Worm (Caenorhabditis elegans) whole organism, early embryonic: ENCODE measurements around the gene unk-1.

Experiments
- pes-1 ChIP-seq: fragments of 200-800 bp; sonication (Bioruptor generic); IDR thresholded peaks from 2 replicates; pipeline ENCODE4 v1.3.6; 2022; ENCODE audit warnings: missing genetic modification reagents, missing genetic modification characterization, missing compliant biosample characterization

The unk-1 gene

DNA sequence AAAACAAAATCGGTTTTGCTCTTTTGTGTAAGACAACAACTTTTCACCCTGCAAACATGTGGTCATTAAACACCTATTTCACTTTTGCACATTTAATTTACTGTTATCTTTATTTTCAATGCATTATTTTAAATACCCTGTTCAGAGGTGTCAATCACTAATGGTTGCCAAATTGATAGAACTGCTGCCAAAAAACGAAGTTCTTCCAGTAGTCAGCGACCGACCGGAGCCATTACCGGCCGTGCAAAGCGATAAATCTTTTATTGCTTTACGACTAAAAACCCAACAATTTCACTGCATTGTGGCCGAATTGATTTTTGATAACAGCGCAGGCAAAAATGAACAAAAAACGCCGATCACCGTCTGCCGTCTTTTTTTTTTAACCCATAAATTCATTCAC, 59.7 kb downstream of the unk-1 start:
- no peak for TF ChIP-seq pes-1 (GFP tag; lab: Robert Waterston, UW)
